Worm (Caenorhabditis elegans): ENCODE results near the gene sax-7.
A peak's percentile ranks its signal among the peaks of the same experiment; 100 is the strongest.

Gene sax-7

DNA sequence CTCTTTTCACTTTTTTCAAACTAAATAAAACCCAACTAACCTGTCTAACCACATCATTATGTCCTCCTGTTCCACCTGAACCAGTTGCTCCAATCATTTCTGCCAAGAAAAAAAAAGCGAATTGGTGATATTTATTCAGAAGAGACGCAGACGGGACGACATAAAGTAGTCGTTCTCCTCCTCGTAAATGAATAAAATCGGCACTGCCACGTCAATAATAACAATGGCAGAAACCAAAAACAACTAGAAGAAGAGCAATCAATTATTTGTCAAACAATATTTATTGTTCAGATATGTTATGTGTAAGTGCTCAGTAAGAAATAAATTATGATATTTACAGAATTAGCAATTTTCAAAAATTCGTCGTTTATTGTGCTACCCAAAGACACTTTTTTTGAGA, 45.0 kb downstream of the sax-7 start, which contains the start of gene rabs-5:
TSS of gene rabs-5 (minus strand) at position 101 of the 400 bp plus-strand sequence.
- TF ChIP-seq cebp-2 (GFP tag; IDR thresholded peaks at IDR 0.05), result no peak
- TF ChIP-seq F39B2.1 (GFP tag; IDR thresholded peaks at IDR 0.05), result no peak
- no peak for TF ChIP-seq F52B5.7 (tag; optimal IDR thresholded peaks at IDR 0.05)
- TF ChIP-seq F49E8.2 (tag; optimal IDR thresholded peaks at IDR 0.05; ENCODE audit: insufficient read depth), result peak; percentile 4
- TF ChIP-seq snpc-3.4 (tag; optimal IDR thresholded peaks at IDR 0.05), result no peak
- no peak for TF ChIP-seq zim-3 (tag; optimal IDR thresholded peaks at IDR 0.05)
- TF ChIP-seq Y56A3A.18 (GFP tag; IDR thresholded peaks at IDR 0.05), result no peak
- TF ChIP-seq Y53G8AR.9 (GFP tag; conservative IDR thresholded peaks at IDR 0.05), result no peak

DNA sequence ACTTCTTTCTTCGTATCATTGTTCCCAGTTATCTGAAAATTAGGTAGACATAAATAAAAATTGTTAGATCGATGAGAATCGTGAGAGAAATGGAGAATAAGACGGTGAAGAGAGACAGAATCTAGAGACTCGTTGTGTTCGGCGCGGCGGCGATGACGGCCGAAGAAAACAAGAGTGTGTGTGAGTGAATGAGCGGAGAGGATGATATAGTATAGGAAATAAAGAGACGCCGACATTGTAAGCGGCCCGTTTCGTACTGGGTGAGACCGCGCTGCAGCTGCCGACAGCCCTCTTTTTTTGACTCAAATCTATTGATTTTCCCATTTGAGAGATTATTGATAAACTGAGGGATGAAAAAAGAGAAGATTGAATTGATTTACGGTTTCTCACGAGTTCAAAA, 49.7 kb downstream of the sax-7 start, which contains the start of gene Y42H9AR.4:
TSS of gene Y42H9AR.4 (minus strand) at position 32 of the 400 bp plus-strand sequence.
- no peak for TF ChIP-seq F52B5.7 (tag; optimal IDR thresholded peaks at IDR 0.05)
- no peak for TF ChIP-seq athp-1 (tag; optimal IDR thresholded peaks at IDR 0.05)
- TF ChIP-seq attf-3 (GFP tag; conservative IDR thresholded peaks at IDR 0.05), result no peak
- TF ChIP-seq D2030.7 (GFP tag; IDR thresholded peaks at IDR 0.05), result no peak
- 0 out of 2 replicates have a peak, but pooled peaks have one; percentile 30 for TF ChIP-seq Y53G8AR.9 (GFP tag; conservative IDR thresholded peaks at IDR 0.05)
- no peak for TF ChIP-seq dpff-1 (tag; optimal IDR thresholded peaks at IDR 0.05)
- no peak for TF ChIP-seq snpc-3.4 (tag; optimal IDR thresholded peaks at IDR 0.05)
- peak; percentile 30 for TF ChIP-seq attf-5 (GFP tag; optimal IDR thresholded peaks at IDR 0.05)
- no peak for TF ChIP-seq pha-4 (tag; optimal IDR thresholded peaks at IDR 0.05)
- 0 out of 2 replicates have a peak, but pooled peaks have one; percentile 17 for TF ChIP-seq rcor-1 (GFP tag; IDR thresholded peaks at IDR 0.05)
- peak in 1 of 2 experiments; percentile 12 for TF ChIP-seq let-607 (tag; optimal IDR thresholded peaks at IDR 0.05)
- 0 out of 2 replicates have a peak, but pooled peaks have one; percentile 43 for TF ChIP-seq ekl-4 (GFP tag; IDR thresholded peaks at IDR 0.05)
- peak; percentile 35; the same call in 1 of the 2 replicates for TF ChIP-seq madf-6 (GFP tag; IDR thresholded peaks at IDR 0.05)
- TF ChIP-seq repo-1 (tag; optimal IDR thresholded peaks at IDR 0.05), result no peak
- no peak for TF ChIP-seq atf-7 (tag; optimal IDR thresholded peaks at IDR 0.05)
- TF ChIP-seq nhr-80 (tag; optimal IDR thresholded peaks at IDR 0.05), result peak; percentile 12
- TF ChIP-seq efl-1 (GFP tag; optimal IDR thresholded peaks at IDR 0.05), result no peak
- peak; percentile 98 for TF ChIP-seq hmg-1.2 (GFP tag; IDR thresholded peaks at IDR 0.05)

DNA sequence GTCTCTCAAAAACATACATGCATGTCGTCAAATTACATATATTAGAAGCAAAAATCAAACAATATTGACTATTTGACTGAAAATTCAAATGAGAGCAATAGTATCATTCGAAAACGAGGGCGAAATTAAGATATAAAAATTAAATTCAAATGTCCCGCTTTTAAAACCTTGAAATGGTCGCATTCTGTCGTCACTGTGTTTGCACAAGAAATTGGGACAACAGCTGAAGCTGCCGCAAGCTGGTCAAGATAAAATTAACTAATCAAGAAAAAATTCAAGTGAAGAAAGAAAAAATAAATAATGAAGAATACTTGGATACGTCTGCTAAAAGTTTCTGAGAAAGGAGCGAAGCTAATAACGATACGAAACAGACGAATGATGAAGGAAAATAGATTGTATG, 50.2 kb downstream of the sax-7 start:
- TF ChIP-seq rec-8 (tag; optimal IDR thresholded peaks at IDR 0.05) (no peak), zfh-2 (GFP tag; conservative IDR thresholded peaks at IDR 0.05) (no peak), nhr-80 (tag; optimal IDR thresholded peaks at IDR 0.05) (no peak), mel-28 (tag; optimal IDR thresholded peaks at IDR 0.05; ENCODE audit: borderline replicate concordance) (no peak), unc-62 (GFP tag; optimal IDR thresholded peaks at IDR 0.05) (no peak), Y79H2A.3 (GFP tag; conservative IDR thresholded peaks at IDR 0.05) (no peak), madf-6 (GFP tag; IDR thresholded peaks at IDR 0.05) (no peak), B0019.2 (GFP tag; conservative IDR thresholded peaks at IDR 0.05) (no peak), Y53G8AR.9 (GFP tag; conservative IDR thresholded peaks at IDR 0.05) (no peak), ztf-18 (tag; optimal IDR thresholded peaks at IDR 0.05) (no peak), tbx-9 (tag; optimal IDR thresholded peaks at IDR 0.05; ENCODE audit: borderline replicate concordance) (no peak), F23B12.7 (tag; optimal IDR thresholded peaks at IDR 0.05; ENCODE audit: insufficient read depth) (no peak), K12H6.12 (tag; optimal IDR thresholded peaks at IDR 0.05) (no peak), nfya-1 (tag; optimal IDR thresholded peaks at IDR 0.05; ENCODE audit: borderline replicate concordance, insufficient read depth) (no peak), akir-1 (GFP tag; optimal IDR thresholded peaks at IDR 0.05) (no peak)

All from whole organism, young adult.